Fruit fly (Drosophila melanogaster): ENCODE measurements around the gene CG32037.
A peak's percentile ranks its signal among the peaks of the same experiment; 100 is the strongest.

Gene CG32037

DNA sequence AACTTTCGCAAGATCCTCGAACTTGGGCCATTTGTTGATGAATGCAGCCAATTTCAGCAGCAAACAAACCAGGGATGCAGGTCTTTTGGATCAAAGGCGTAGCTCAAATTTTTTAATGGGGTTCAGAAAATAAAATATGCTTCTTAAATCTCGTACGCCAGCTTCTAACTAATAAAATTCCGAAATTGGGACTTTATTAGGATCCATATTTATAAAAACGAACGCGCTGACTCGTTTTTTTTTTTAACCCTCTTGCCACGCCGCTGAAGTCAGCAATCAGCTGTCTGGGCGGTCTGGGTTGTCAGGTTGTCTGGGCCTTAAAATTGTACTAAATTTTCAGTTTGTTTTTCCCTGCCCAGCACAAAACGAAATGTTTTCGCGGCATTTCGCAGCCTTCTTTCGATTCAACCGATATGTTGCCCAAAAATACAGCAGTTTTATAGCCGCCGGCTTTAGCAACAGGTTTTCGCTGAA is 34.4 kb downstream of the CG32037 start, which contains the start of gene CG3437 (continued):
- TF ChIP-seq Hr39 (optimal IDR thresholded peaks at IDR 0.05) (no peak), CG14441 (GFP tag; IDR thresholded peaks at IDR 0.05) (peak; percentile 100), CG11093 (GFP tag; IDR thresholded peaks at IDR 0.05) (peak; percentile 99), CoRest (tag; optimal IDR thresholded peaks at IDR 0.05) (peak; percentile 99), CG1832 (GFP tag; optimal IDR thresholded peaks at IDR 0.05) (no peak), z (GFP tag; IDR thresholded peaks at IDR 0.05) (peak; percentile 82), sisA (GFP tag; IDR thresholded peaks at IDR 0.05) (peak; percentile 99), pnt (GFP tag; optimal IDR thresholded peaks at IDR 0.05) (peak; percentile 99), abd-A (tag; optimal IDR thresholded peaks at IDR 0.05) (peak; percentile 87), tin (GFP tag; optimal IDR thresholded peaks at IDR 0.05) (peak; percentile 98), ttk (GFP tag; IDR thresholded peaks at IDR 0.05) (peak; percentile 99), zen2 (GFP tag; IDR thresholded peaks at IDR 0.05; ENCODE audit: partially characterized antibody) (no peak), HmgZ (tag; optimal IDR thresholded peaks at IDR 0.05) (peak; percentile 99), fd96Cb (tag; optimal IDR thresholded peaks at IDR 0.05) (peak; percentile 99), gsb (GFP tag; IDR thresholded peaks at IDR 0.05) (peak; percentile 99), gfzf (GFP tag; optimal IDR thresholded peaks at IDR 0.05) (peak; percentile 39), CG14965 (GFP tag; optimal IDR thresholded peaks at IDR 0.05; ENCODE audit: borderline replicate concordance) (peak; percentile 82), CG15269 (tag; optimal IDR thresholded peaks at IDR 0.05) (peak; percentile 99), ssp (GFP tag; IDR thresholded peaks at IDR 0.05) (peak; percentile 95), CG1647 (GFP tag; optimal IDR thresholded peaks at IDR 0.05) (peak; percentile 98), CG7786 (GFP tag; optimal IDR thresholded peaks at IDR 0.05) (peak; percentile 99), lbe (GFP tag; optimal IDR thresholded peaks at IDR 0.05) (peak; percentile 97), Max (GFP tag; optimal IDR thresholded peaks at IDR 0.05) (peak; percentile 97), cato (GFP tag; optimal IDR thresholded peaks at IDR 0.05; ENCODE audit: borderline replicate concordance) (peak; percentile 97), pb (GFP tag; optimal IDR thresholded peaks at IDR 0.05) (peak; percentile 98), gro (GFP tag; optimal IDR thresholded peaks at IDR 0.05) (peak; percentile 98), CHES-1-like (GFP tag; optimal IDR thresholded peaks at IDR 0.05) (peak; percentile 99), grau (tag; optimal IDR thresholded peaks at IDR 0.05) (peak; percentile 97), Dref (GFP tag; IDR thresholded peaks at IDR 0.05) (peak; percentile 51), chinmo (GFP tag; IDR thresholded peaks at IDR 0.05; ENCODE audit: partially characterized antibody) (0 out of 4 replicates have a peak, but pooled peaks have one; percentile 57), CG12236 (GFP tag; optimal IDR thresholded peaks at IDR 0.05) (peak; percentile 97), CG5180 (GFP tag; optimal IDR thresholded peaks at IDR 0.05) (peak; percentile 91), seq (GFP tag; IDR thresholded peaks at IDR 0.05) (peak; percentile 99), ftz-f1 (GFP tag; optimal IDR thresholded peaks at IDR 0.05) (peak; percentile 88), Hmx (GFP tag; optimal IDR thresholded peaks at IDR 0.05) (peak; percentile 96), dati (GFP tag; IDR thresholded peaks at IDR 0.05) (peak; percentile 99), row (GFP tag; IDR thresholded peaks at IDR 0.05) (peak; percentile 100), Ets65A (GFP tag) (peak; percentile 100), repo (GFP tag; optimal IDR thresholded peaks at IDR 0.05) (peak; percentile 98), vvl (GFP tag; IDR thresholded peaks at IDR 0.05) (peak; percentile 100), CG10321 (GFP tag; IDR thresholded peaks at IDR 0.05) (peak; percentile 87), CG18764 (GFP tag; optimal IDR thresholded peaks at IDR 0.05) (peak; percentile 97), tll (GFP tag; optimal IDR thresholded peaks at IDR 0.05) (peak in 1 of 2 experiments; percentile 84), lov (optimal IDR thresholded peaks at IDR 0.05) (no peak), lov (GFP tag; IDR thresholded peaks at IDR 0.05) (peak; percentile 100), CG15696 (tag; optimal IDR thresholded peaks at IDR 0.05) (peak; percentile 98), CG10274 (GFP tag; optimal IDR thresholded peaks at IDR 0.05) (peak; percentile 93), CG17361 (GFP tag; IDR thresholded peaks at IDR 0.05) (peak; percentile 99), hkb (optimal IDR thresholded peaks at IDR 0.05) (peak; percentile 34), hkb (GFP tag; IDR thresholded peaks at IDR 0.05) (peak; percentile 99), gt (GFP tag; IDR thresholded peaks at IDR 0.05) (peak; percentile 99), croc (GFP tag; conservative IDR thresholded peaks at IDR 0.05) (peak; percentile 98)

Data from whole organism, embryonic.